In the genomic region with DNA sequence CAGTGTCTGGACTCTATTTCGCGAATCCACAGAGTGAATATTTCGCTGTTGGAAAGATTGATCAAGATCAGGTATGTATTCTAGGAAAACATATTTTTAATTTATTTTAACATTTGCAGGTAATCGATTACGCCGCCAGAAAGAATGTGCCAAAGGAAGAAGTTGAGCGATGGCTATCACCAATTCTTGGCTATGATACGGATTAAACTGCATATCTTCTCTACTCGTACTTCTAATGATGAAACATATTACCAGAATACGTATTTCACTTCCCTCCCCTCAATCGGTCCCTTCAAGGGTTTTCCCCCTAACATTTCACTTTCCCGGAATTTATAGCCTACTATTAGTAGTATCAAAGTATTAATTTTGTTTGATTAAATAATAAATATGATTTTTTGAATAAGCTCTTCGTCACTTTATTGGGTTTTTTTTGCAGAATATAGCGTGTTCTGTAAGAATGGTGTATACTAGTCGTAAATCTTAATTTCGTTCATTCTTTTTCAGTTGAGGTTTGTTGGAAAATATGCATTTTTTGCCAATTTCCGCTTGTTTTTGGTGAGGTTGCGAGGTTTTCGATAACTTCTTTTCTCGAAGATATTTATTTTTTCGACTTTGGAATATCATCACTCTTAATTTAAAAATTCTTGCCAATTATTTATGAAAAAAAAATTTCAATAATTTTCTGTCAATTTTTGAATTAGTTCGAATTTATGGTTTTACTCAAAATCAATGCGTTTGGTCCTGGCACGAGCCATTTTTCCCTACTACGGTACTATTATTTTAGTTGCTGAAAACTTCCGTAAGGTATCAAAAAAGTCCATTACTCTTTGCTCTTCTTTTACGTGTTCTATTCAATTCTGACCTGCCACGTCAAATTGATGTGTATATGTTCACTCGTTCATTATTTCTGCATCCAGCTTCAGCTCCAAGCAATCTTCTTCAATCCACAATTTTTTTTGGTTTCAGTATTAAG, we compare ENCODE assay signal across 3 worm cellular contexts.
TF ChIP-seq lines count a peak whose summit lies in the region.

No protein-coding gene starts in this region.

TF ChIP-seq in whole organism, L3 larva, 47 proteins besides CTCF, POLR2A, EP300 and RAD21:
- TF ChIP-seq snpc-4 (tag; optimal IDR thresholded peaks at IDR 0.05; lab: Kevin White, UChicago) (no peak), pqm-1 (tag; optimal IDR thresholded peaks at IDR 0.05; lab: Kevin White, UChicago) (no peak), mdl-1 (tag; optimal IDR thresholded peaks at IDR 0.05; lab: Kevin White, UChicago) (no peak), nhr-43 (tag; optimal IDR thresholded peaks at IDR 0.05; lab: Kevin White, UChicago; ENCODE audit: poor library complexity, severe bottlenecking) (peak; percentile 62), daf-12 (tag; optimal IDR thresholded peaks at IDR 0.05; lab: Kevin White, UChicago) (no peak), ceh-82 (tag; optimal IDR thresholded peaks at IDR 0.05; lab: Kevin White, UChicago) (no peak), eor-1 (tag; optimal IDR thresholded peaks at IDR 0.05; lab: Kevin White, UChicago) (no peak), nhr-67 (tag; optimal IDR thresholded peaks at IDR 0.05; lab: Kevin White, UChicago) (no peak), lsy-12 (tag; optimal IDR thresholded peaks at IDR 0.05; lab: Kevin White, UChicago) (peak; percentile 13), ceh-16 (tag; optimal IDR thresholded peaks at IDR 0.05; lab: Kevin White, UChicago) (no peak)

TF ChIP-seq in whole organism, L4 larva, 104 proteins besides CTCF, POLR2A, EP300 and RAD21:
- TF ChIP-seq ama-1 (optimal IDR thresholded peaks at IDR 0.05; lab: Kevin White, UChicago) = peak; percentile 62
- peak; percentile 95 for TF ChIP-seq aha-1 (tag; lab: Kevin White, UChicago)
- TF ChIP-seq dpl-1 (GFP tag; optimal IDR thresholded peaks at IDR 0.05; lab: Kevin White, UChicago) = no peak
- TF ChIP-seq hif-1 (tag; optimal IDR thresholded peaks at IDR 0.05; lab: Kevin White, UChicago) = peak in 1 of 2 experiments; percentile 22
- peak; percentile 5 for TF ChIP-seq nhr-111 (GFP tag; optimal IDR thresholded peaks at IDR 0.05; lab: Kevin White, UChicago)
- no peak for TF ChIP-seq ZK546.5 (tag; optimal IDR thresholded peaks at IDR 0.05; lab: Kevin White, UChicago)
- TF ChIP-seq php-3 (GFP tag; IDR thresholded peaks at IDR 0.05; lab: Robert Waterston, UW) = peak; percentile 35; the same call in 1 of the 2 replicates
- peak; percentile 33; the same call in 1 of the 2 replicates for TF ChIP-seq lin-38 (GFP tag; IDR thresholded peaks at IDR 0.05; lab: Robert Waterston, UW)
- TF ChIP-seq mep-1 (tag; optimal IDR thresholded peaks at IDR 0.05; lab: Kevin White, UChicago) = no peak
- TF ChIP-seq F44E2.7 (GFP tag; IDR thresholded peaks at IDR 0.05; lab: Robert Waterston, UW) = 0 out of 2 replicates have a peak, but pooled peaks have one; percentile 62
- no peak for TF ChIP-seq ztf-11 (tag; optimal IDR thresholded peaks at IDR 0.05; lab: Kevin White, UChicago)
- TF ChIP-seq ceh-20 (GFP tag; IDR thresholded peaks at IDR 0.05; lab: Robert Waterston, UW) = 0 out of 2 replicates have a peak, but pooled peaks have one; percentile 7
- TF ChIP-seq dmd-6 (GFP tag; IDR thresholded peaks at IDR 0.05; lab: Robert Waterston, UW) = peak; percentile 13; the same call in 1 of the 2 replicates

TF ChIP-seq in whole organism, young adult, 124 proteins besides CTCF, POLR2A, EP300 and RAD21:
- TF ChIP-seq repo-1 (tag; optimal IDR thresholded peaks at IDR 0.05; lab: Kevin White, UChicago) = peak; percentile 6
- TF ChIP-seq mxl-1 (tag; optimal IDR thresholded peaks at IDR 0.05; lab: Kevin White, UChicago) = no peak
- no peak for TF ChIP-seq C17E4.6 (GFP tag; IDR thresholded peaks at IDR 0.05; lab: Robert Waterston, UW)
- no peak for TF ChIP-seq ets-4 (GFP tag; optimal IDR thresholded peaks at IDR 0.05; lab: Kevin White, UChicago)
- no peak for TF ChIP-seq nhr-90 (tag; optimal IDR thresholded peaks at IDR 0.05; lab: Kevin White, UChicago)
- TF ChIP-seq hlh-12 (tag; optimal IDR thresholded peaks at IDR 0.05; lab: Kevin White, UChicago) = no peak
- TF ChIP-seq cebp-1 (GFP tag; IDR thresholded peaks at IDR 0.05; lab: Robert Waterston, UW) = no peak
- TF ChIP-seq cebp-1 (tag; optimal IDR thresholded peaks at IDR 0.05; lab: Kevin White, UChicago) = no peak
- no peak for TF ChIP-seq ZK185.1 (tag; optimal IDR thresholded peaks at IDR 0.05; lab: Kevin White, UChicago; ENCODE audit: poor library complexity, severe bottlenecking)
- 0 out of 2 replicates have a peak, but pooled peaks have one; percentile 57 for TF ChIP-seq madf-3 (GFP tag; IDR thresholded peaks at IDR 0.05; lab: Robert Waterston, UW)
- peak; percentile 27; the same call in 1 of the 2 replicates for TF ChIP-seq K11D2.4 (GFP tag; IDR thresholded peaks at IDR 0.05; lab: Robert Waterston, UW)
- TF ChIP-seq snpc-1.1 (tag; optimal IDR thresholded peaks at IDR 0.05; lab: Kevin White, UChicago; ENCODE audit: insufficient read depth) = no peak
- 0 out of 2 replicates have a peak, but pooled peaks have one; percentile 15 for TF ChIP-seq ceh-40 (GFP tag; IDR thresholded peaks at IDR 0.05; lab: Robert Waterston, UW)
- no peak for TF ChIP-seq pbrm-1 (GFP tag; IDR thresholded peaks at IDR 0.05; lab: Robert Waterston, UW)
- TF ChIP-seq snpc-4 (GFP tag; optimal IDR thresholded peaks at IDR 0.05; lab: Kevin White, UChicago) = no peak
- no peak for TF ChIP-seq snpc-4 (tag; optimal IDR thresholded peaks at IDR 0.05; lab: Kevin White, UChicago)
- TF ChIP-seq F57A8.1 (GFP tag; optimal IDR thresholded peaks at IDR 0.05; lab: Kevin White, UChicago) = no peak
- TF ChIP-seq egl-44 (GFP tag; IDR thresholded peaks at IDR 0.05; lab: Robert Waterston, UW) = no peak
- TF ChIP-seq nfya-1 (tag; optimal IDR thresholded peaks at IDR 0.05; lab: Kevin White, UChicago; ENCODE audit: borderline replicate concordance, insufficient read depth) = no peak
- TF ChIP-seq egl-18 (GFP tag; IDR thresholded peaks at IDR 0.05; lab: Robert Waterston, UW) = 0 out of 2 replicates have a peak, but pooled peaks have one; percentile 64
- no peak for TF ChIP-seq K12H6.12 (tag; optimal IDR thresholded peaks at IDR 0.05; lab: Kevin White, UChicago)
- peak; percentile 28 for TF ChIP-seq ama-1 (optimal IDR thresholded peaks at IDR 0.05; lab: Kevin White, UChicago)
- no peak for TF ChIP-seq ama-1 (GFP tag; optimal IDR thresholded peaks at IDR 0.05; lab: Kevin White, UChicago)
- TF ChIP-seq Y67H2A.10 (GFP tag; conservative IDR thresholded peaks at IDR 0.05; lab: Robert Waterston, UW) = no peak
- no peak for TF ChIP-seq hmg-20 (GFP tag; IDR thresholded peaks at IDR 0.05; lab: Robert Waterston, UW)
- TF ChIP-seq F49E8.2 (tag; optimal IDR thresholded peaks at IDR 0.05; lab: Kevin White, UChicago; ENCODE audit: insufficient read depth) = no peak
- no peak for TF ChIP-seq ztf-18 (tag; optimal IDR thresholded peaks at IDR 0.05; lab: Kevin White, UChicago)
- no peak for TF ChIP-seq unc-130 (GFP tag; optimal IDR thresholded peaks at IDR 0.05; lab: Kevin White, UChicago)
- no peak for TF ChIP-seq ztf-25 (GFP tag; IDR thresholded peaks at IDR 0.05; lab: Robert Waterston, UW)
- TF ChIP-seq Y53F4B.3 (GFP tag; IDR thresholded peaks at IDR 0.05; lab: Robert Waterston, UW) = no peak
- no peak for TF ChIP-seq lsl-1 (GFP tag; optimal IDR thresholded peaks at IDR 0.05; lab: Kevin White, UChicago)
- no peak; the same call in 1 of the 2 replicates for TF ChIP-seq Y53G8AR.9 (GFP tag; conservative IDR thresholded peaks at IDR 0.05; lab: Robert Waterston, UW)
- TF ChIP-seq F22D6.2 (tag; optimal IDR thresholded peaks at IDR 0.05; lab: Kevin White, UChicago) = no peak
- no peak for TF ChIP-seq ccch-3 (GFP tag; optimal IDR thresholded peaks at IDR 0.05; lab: Kevin White, UChicago)
- peak; percentile 11 for TF ChIP-seq ztf-26 (tag; optimal IDR thresholded peaks at IDR 0.05; lab: Kevin White, UChicago)
- TF ChIP-seq snpc-1.3 (tag; optimal IDR thresholded peaks at IDR 0.05; lab: Kevin White, UChicago; ENCODE audit: insufficient read depth) = no peak
- TF ChIP-seq ceh-79 (tag; optimal IDR thresholded peaks at IDR 0.05; lab: Kevin White, UChicago) = no peak
- no peak for TF ChIP-seq sdz-38 (tag; optimal IDR thresholded peaks at IDR 0.05; lab: Kevin White, UChicago)
- TF ChIP-seq F55B11.4 (tag; optimal IDR thresholded peaks at IDR 0.05; lab: Kevin White, UChicago; ENCODE audit: borderline replicate concordance, insufficient read depth) = no peak
- TF ChIP-seq hrde-1 (tag; optimal IDR thresholded peaks at IDR 0.05; lab: Kevin White, UChicago; ENCODE audit: borderline replicate concordance) = no peak
- peak; percentile 22 for TF ChIP-seq him-1 (tag; optimal IDR thresholded peaks at IDR 0.05; lab: Kevin White, UChicago)
- no peak for TF ChIP-seq hmg-1.2 (GFP tag; IDR thresholded peaks at IDR 0.05; lab: Robert Waterston, UW)
- TF ChIP-seq hsf-1 (GFP tag; IDR thresholded peaks at IDR 0.05; lab: Robert Waterston, UW) = no peak
